Worm (Caenorhabditis elegans) whole organism, midembryonic: ENCODE measurements around the gene tyr-1.

Experiments
- T22C8.4 ChIP-seq: fragments of 200-800 bp; sonication (Bioruptor generic); IDR thresholded peaks from 2 replicates; pipeline ENCODE4 v1.3.6; 2022; ENCODE audit warnings: missing genetic modification characterization, missing compliant biosample characterization
- flt-1 ChIP-seq: fragments of 200-800 bp; sonication (Bioruptor generic); IDR thresholded peaks from 2 replicates; pipeline ENCODE4 v1.3.6; 2022; ENCODE audit warnings: missing genetic modification characterization, missing compliant biosample characterization
- klf-2 ChIP-seq: fragments of 200-800 bp; sonication (Bioruptor generic); conservative IDR thresholded peaks from 2 replicates; pipeline ENCODE4 v1.3.6; 2022; ENCODE audit warnings: missing genetic modification reagents, missing genetic modification characterization, missing compliant biosample characterization
- ref-1 ChIP-seq: fragments of 200-800 bp; sonication (Bioruptor generic); conservative IDR thresholded peaks from 2 replicates; pipeline ENCODE4 v1.3.6; 2022; ENCODE audit warnings: missing genetic modification reagents, missing genetic modification characterization, missing compliant biosample characterization
- tab-1 ChIP-seq: fragments of 200-800 bp; sonication (Bioruptor generic); IDR thresholded peaks from 2 replicates; pipeline ENCODE4 v1.3.6; 2022; ENCODE audit warnings: missing genetic modification characterization, missing compliant biosample characterization

- TF ChIP-seq ref-1 (GFP tag; lab: Robert Waterston, UW) (no peak), tab-1 (GFP tag; lab: Robert Waterston, UW) (no peak), klf-2 (no peak), flt-1 (GFP tag; lab: Robert Waterston, UW) (no peak), T22C8.4 (GFP tag; lab: Robert Waterston, UW) (no peak)
These were observed 36.0 kb upstream of the tyr-1 start for ce11 chrIII:7837567-7837966.
